Worm (Caenorhabditis elegans) whole organism, L4 larva: ENCODE data around the gene K07E1.1.

Experiments used
- aha-1 ChIP-seq: fragments of 150-350 bp; peaks from one replicate; lab custom pipeline; 2014; ENCODE audit warnings: missing biosample characterization, missing genetic modification characterization
- ceh-28 ChIP-seq: fragments of 150-350 bp; optimal IDR thresholded peaks from 2 replicates; lab custom pipeline; 2014; ENCODE audit warnings: missing biosample characterization, missing genetic modification reagents, missing genetic modification characterization
- dmd-8 ChIP-seq: fragments of 200-800 bp; sonication (Bioruptor generic); IDR thresholded peaks from 2 replicates; pipeline ENCODE4 v1.3.6; 2022; ENCODE audit warnings: missing genetic modification characterization, missing compliant biosample characterization
- fkh-10 ChIP-seq: fragments of 150-350 bp; optimal IDR thresholded peaks from 2 replicates; lab custom pipeline; 2014; ENCODE audit warnings: missing biosample characterization, missing genetic modification reagents, missing genetic modification characterization
- jun-1 ChIP-seq: fragments of 150-350 bp; optimal IDR thresholded peaks from 2 replicates; lab custom pipeline; 2014; ENCODE audit warnings: missing biosample characterization, missing genetic modification reagents, missing genetic modification characterization
- lin-13 ChIP-seq: fragments of 150-350 bp; optimal IDR thresholded peaks from 2 replicates; lab custom pipeline; 2014; ENCODE audit warnings: missing biosample characterization, missing genetic modification reagents, missing genetic modification characterization
- mdl-1 ChIP-seq, 2 experiments: fragments of 150-350 bp in 1 of 2; sonication (generic microtip) in 1 of 2; optimal IDR thresholded peaks; 2 replicates each; lab custom pipeline; 2014 to 2017; ENCODE audit warnings: missing biosample characterization in 2 of 2, missing genetic modification characterization in 2 of 2
- nhr-28 ChIP-seq: fragments of 150-350 bp; optimal IDR thresholded peaks from 2 replicates; lab custom pipeline; 2014; ENCODE audit warnings: missing biosample characterization, missing genetic modification characterization
- unc-39 ChIP-seq: sonication (generic microtip); optimal IDR thresholded peaks from 2 replicates; lab custom pipeline; 2017; ENCODE audit warnings: missing biosample characterization, missing genetic modification characterization
- unc-62 ChIP-seq, 3 experiments: fragments of 150-350 bp in 1 of 3; sonication (generic microtip); optimal IDR thresholded peaks in 2 of 3; peaks in 1 of 3; 1 replicate in 1 of 3; 2 replicates in 2 of 3; lab custom pipeline; 2014 to 2017; ENCODE audit warnings: missing biosample characterization in 3 of 3, missing genetic modification characterization in 3 of 3, missing genetic modification reagents in 3 of 3, missing genotype in 1 of 3
- zip-2 ChIP-seq: fragments of 150-350 bp; optimal IDR thresholded peaks from 2 replicates; lab custom pipeline; 2014; ENCODE audit warnings: missing biosample characterization, missing genetic modification characterization

- TF ChIP-seq zip-2 (no peak), nhr-28 (tag; lab: Kevin White, UChicago) (no peak), dmd-8 (GFP tag; lab: Robert Waterston, UW) (no peak), unc-39 (tag; lab: Kevin White, UChicago) (no peak), ceh-28 (tag; lab: Kevin White, UChicago) (no peak), fkh-10 (no peak), unc-62 (GFP tag; optimal IDR thresholded peaks at IDR 0.05 in 1 of 2; lab: Kevin White, UChicago) (peak in 1 of 2 experiments; percentile 97), unc-62 (tag; optimal IDR thresholded peaks at IDR 0.05; lab: Kevin White, UChicago) (no peak), lin-13 (GFP tag; lab: Kevin White, UChicago) (no peak), mdl-1 (tag; optimal IDR thresholded peaks at IDR 0.05; lab: Kevin White, UChicago) (no peak), aha-1 (tag; lab: Kevin White, UChicago) (peak; percentile 64), jun-1 (tag; lab: Kevin White, UChicago) (no peak)
Observed at ce11 chrII:4560068-4560467, 9.2 kb downstream of the K07E1.1 start, which contains the start of gene M03A1.8.
